Fruit fly (Drosophila melanogaster) whole organism, prepupa: ENCODE measurements around the gene CG18661.

Source experiments
- Blimp-1 ChIP-seq: fragments of 200-800 bp; sonication (Bioruptor generic); optimal IDR thresholded peaks from 3 replicates; lab custom pipeline; 2017; ENCODE audit warnings: missing biosample characterization, missing genetic modification characterization, mild to moderate bottlenecking, moderate library complexity, missing genetic modification reagents
- CG10631 ChIP-seq: fragments of 200-800 bp; sonication (Bioruptor generic); optimal IDR thresholded peaks from 2 replicates; lab custom pipeline; 2016; ENCODE audit warnings: missing biosample characterization, missing genetic modification characterization
- CG11762 ChIP-seq: fragments of 200-800 bp; sonication (Bioruptor generic); optimal IDR thresholded peaks from 3 replicates; lab custom pipeline; 2016; ENCODE audit warnings: missing biosample characterization, missing genetic modification characterization; ENCODE audit not compliant: insufficient read depth
- CG11902 ChIP-seq: fragments of 200-800 bp; sonication (Bioruptor generic); optimal IDR thresholded peaks from 3 replicates; lab custom pipeline; 2016; ENCODE audit warnings: missing biosample characterization, missing genetic modification characterization
- CG15336 ChIP-seq: fragments of 200-800 bp; sonication (Bioruptor generic); IDR thresholded peaks from 2 replicates; pipeline ENCODE4 v1.3.6; 2022; ENCODE audit warnings: missing biosample characterization, missing genetic modification characterization
- CG16779 ChIP-seq: fragments of 200-800 bp; sonication (Bioruptor generic); optimal IDR thresholded peaks from 3 replicates; lab custom pipeline; 2017; ENCODE audit warnings: missing biosample characterization, mild to moderate bottlenecking, missing genetic modification characterization
- CG3032 ChIP-seq: fragments of 200-800 bp; optimal IDR thresholded peaks from 2 replicates; lab custom pipeline; 2019; ENCODE audit warnings: missing biosample characterization, mild to moderate bottlenecking, missing genetic modification characterization, moderate library complexity
- CG32006 ChIP-seq: fragments of 200-800 bp; sonication (Bioruptor generic); optimal IDR thresholded peaks from 3 replicates; lab custom pipeline; 2017; ENCODE audit warnings: missing biosample characterization, mild to moderate bottlenecking, missing genetic modification characterization
- CG34406 ChIP-seq: fragments of 200-800 bp; sonication (Bioruptor generic); optimal IDR thresholded peaks from 3 replicates; lab custom pipeline; 2016; ENCODE audit warnings: missing biosample characterization, missing genetic modification characterization
- CG3919 ChIP-seq: fragments of 200-800 bp; sonication (Bioruptor generic); optimal IDR thresholded peaks from 3 replicates; lab custom pipeline; 2016; ENCODE audit warnings: missing biosample characterization, missing genetic modification characterization
- CG6163 ChIP-seq: fragments of 200-800 bp; sonication (Bioruptor generic); IDR thresholded peaks from 3 replicates; pipeline ENCODE4 v1.3.6; 2022; ENCODE audit warnings: missing biosample characterization, missing genetic modification characterization
- CG6276 ChIP-seq: fragments of 200-800 bp; sonication (Bioruptor generic); optimal IDR thresholded peaks from 2 replicates; lab custom pipeline; 2017; ENCODE audit warnings: missing biosample characterization, mild to moderate bottlenecking, missing genetic modification characterization
- CG6792 ChIP-seq: fragments of 200-800 bp; sonication (Bioruptor generic); optimal IDR thresholded peaks from 3 replicates; lab custom pipeline; 2016; ENCODE audit warnings: missing biosample characterization, missing genetic modification characterization
- CG6808 ChIP-seq: fragments of 200-800 bp; sonication (Bioruptor generic); optimal IDR thresholded peaks from 3 replicates; lab custom pipeline; 2017; ENCODE audit warnings: missing biosample characterization, missing genetic modification characterization, mild to moderate bottlenecking, moderate library complexity, missing genetic modification reagents
- CG6854 ChIP-seq: fragments of 200-800 bp; sonication (Bioruptor generic); optimal IDR thresholded peaks from 2 replicates; lab custom pipeline; 2017; ENCODE audit warnings: missing biosample characterization, mild to moderate bottlenecking, missing genetic modification characterization
- CG7368 ChIP-seq: fragments of 200-800 bp; sonication (Bioruptor generic); optimal IDR thresholded peaks from 3 replicates; lab custom pipeline; 2016; ENCODE audit warnings: missing biosample characterization, missing genetic modification characterization
- CG8632 ChIP-seq: fragments of 200-800 bp; sonication (Bioruptor generic); optimal IDR thresholded peaks from 3 replicates; lab custom pipeline; 2016; ENCODE audit warnings: missing biosample characterization, missing genetic modification characterization
- CG9139 ChIP-seq: fragments of 200-800 bp; sonication (Bioruptor generic); optimal IDR thresholded peaks from 3 replicates; lab custom pipeline; 2017; ENCODE audit warnings: missing biosample characterization, mild to moderate bottlenecking, missing genetic modification characterization
- Eip75B ChIP-seq: fragments of 200-800 bp; sonication (Bioruptor generic); optimal IDR thresholded peaks from 3 replicates; lab custom pipeline; 2016; ENCODE audit warnings: missing biosample characterization, missing genetic modification characterization
- Eip78C ChIP-seq: fragments of 200-800 bp; sonication (Bioruptor generic); peaks from one replicate; lab custom pipeline; 2016; ENCODE audit warnings: missing biosample characterization, missing genetic modification characterization
- Eip93F ChIP-seq: fragments of 200-800 bp; sonication (Bioruptor generic); optimal IDR thresholded peaks from 2 replicates; lab custom pipeline; 2016; ENCODE audit warnings: missing biosample characterization, mild to moderate bottlenecking, missing genetic modification characterization
- Ets21C ChIP-seq: fragments of 200-800 bp; sonication (Bioruptor generic); optimal IDR thresholded peaks from 3 replicates; lab custom pipeline; 2016; ENCODE audit warnings: missing biosample characterization, missing genetic modification characterization
- Gug ChIP-seq: fragments of 200-800 bp; sonication (Bioruptor generic); IDR thresholded peaks from 2 replicates; pipeline ENCODE4 v1.3.6; 2022; ENCODE audit warnings: missing biosample characterization, missing genetic modification characterization
- Hr4 ChIP-seq: fragments of 200-800 bp; sonication (Bioruptor generic); optimal IDR thresholded peaks from 3 replicates; lab custom pipeline; 2016; ENCODE audit warnings: missing biosample characterization, missing genetic modification characterization
- Lpt ChIP-seq: fragments of 200-800 bp; sonication (Bioruptor generic); optimal IDR thresholded peaks from 3 replicates; lab custom pipeline; 2016; ENCODE audit warnings: missing biosample characterization, missing genetic modification characterization
- Met ChIP-seq: fragments of 200-800 bp; sonication (Bioruptor generic); optimal IDR thresholded peaks from 3 replicates; lab custom pipeline; 2016; ENCODE audit warnings: missing biosample characterization, missing genetic modification characterization
- Smox ChIP-seq: fragments of 200-800 bp; sonication (Bioruptor generic); optimal IDR thresholded peaks from 3 replicates; lab custom pipeline; 2016; ENCODE audit warnings: missing biosample characterization, missing genetic modification characterization
- Sox102F ChIP-seq: fragments of 200-800 bp; sonication (Bioruptor generic); optimal IDR thresholded peaks from 2 replicates; lab custom pipeline; 2016; ENCODE audit warnings: missing biosample characterization, mild to moderate bottlenecking, missing genetic modification characterization
- Sox14 ChIP-seq: fragments of 200-800 bp; sonication (Bioruptor generic); optimal IDR thresholded peaks from 3 replicates; lab custom pipeline; 2016; ENCODE audit warnings: missing biosample characterization, missing genetic modification characterization
- achi ChIP-seq: fragments of 200-800 bp; sonication (Bioruptor generic); optimal IDR thresholded peaks from 3 replicates; lab custom pipeline; 2016; ENCODE audit warnings: missing biosample characterization, missing genetic modification characterization
- acj6 ChIP-seq: fragments of 200-800 bp; sonication (Bioruptor generic); optimal IDR thresholded peaks from 3 replicates; lab custom pipeline; 2016; ENCODE audit warnings: missing biosample characterization, missing genetic modification characterization
- dac ChIP-seq: fragments of 200-800 bp; sonication (Bioruptor generic); optimal IDR thresholded peaks from 2 replicates; lab custom pipeline; 2017; ENCODE audit warnings: missing biosample characterization, mild to moderate bottlenecking, missing genetic modification characterization
- dsx ChIP-seq: fragments of 200-800 bp; optimal IDR thresholded peaks from 3 replicates; lab custom pipeline; 2019; ENCODE audit warnings: missing biosample characterization, mild to moderate bottlenecking, missing genetic modification characterization, moderate library complexity; ENCODE audit not compliant: poor library complexity, severe bottlenecking
- eg ChIP-seq: fragments of 200-800 bp; sonication (Bioruptor generic); IDR thresholded peaks from 3 replicates; pipeline ENCODE4 v1.3.6; 2022; ENCODE audit warnings: missing biosample characterization, missing genetic modification characterization
- esn ChIP-seq: fragments of 200-800 bp; sonication (Bioruptor generic); optimal IDR thresholded peaks from 2 replicates; lab custom pipeline; 2016; ENCODE audit warnings: missing biosample characterization, mild to moderate bottlenecking, missing genetic modification characterization, moderate library complexity
- fd59A ChIP-seq: fragments of 200-800 bp; sonication (Bioruptor generic); optimal IDR thresholded peaks from 2 replicates; lab custom pipeline; 2017; ENCODE audit warnings: missing biosample characterization, mild to moderate bottlenecking, missing genetic modification characterization, missing genetic modification reagents
- fd85E ChIP-seq: fragments of 200-800 bp; sonication (Bioruptor generic); optimal IDR thresholded peaks from 3 replicates; lab custom pipeline; 2016; ENCODE audit warnings: missing biosample characterization, missing genetic modification characterization
- fkh ChIP-seq: fragments of 200-800 bp; sonication (Bioruptor generic); optimal IDR thresholded peaks from 3 replicates; lab custom pipeline; 2017; ENCODE audit warnings: missing biosample characterization, mild to moderate bottlenecking, missing genetic modification characterization, moderate library complexity
- net ChIP-seq: fragments of 200-800 bp; sonication (Bioruptor generic); optimal IDR thresholded peaks from 3 replicates; lab custom pipeline; 2016; ENCODE audit warnings: missing biosample characterization, missing genetic modification characterization
- pdm3 ChIP-seq: fragments of 200-800 bp; sonication (Bioruptor generic); optimal IDR thresholded peaks from 3 replicates; lab custom pipeline; 2016; ENCODE audit warnings: missing biosample characterization, missing genetic modification characterization
- spab ChIP-seq: fragments of 200-800 bp; sonication (Bioruptor generic); optimal IDR thresholded peaks from 2 replicates; lab custom pipeline; 2017; ENCODE audit warnings: missing biosample characterization, mild to moderate bottlenecking, missing genetic modification characterization, missing genetic modification reagents
- ss ChIP-seq, 2 experiments: fragments of 200-800 bp; sonication (Bioruptor generic); optimal IDR thresholded peaks; 2 replicates in 1 of 2; 3 replicates in 1 of 2; lab custom pipeline; 2017 to 2018; ENCODE audit warnings: mild to moderate bottlenecking in 2 of 2, missing biosample characterization in 2 of 2, missing genetic modification characterization in 2 of 2, moderate library complexity in 1 of 2
- svp ChIP-seq: fragments of 200-800 bp; sonication (Bioruptor generic); peaks from one replicate; lab custom pipeline; 2016; ENCODE audit warnings: missing biosample characterization, missing genetic modification characterization
- topi ChIP-seq: fragments of 200-800 bp; sonication (Bioruptor generic); optimal IDR thresholded peaks from 3 replicates; lab custom pipeline; 2016; ENCODE audit warnings: missing biosample characterization, missing genetic modification characterization
- vri ChIP-seq: fragments of 200-800 bp; sonication (Bioruptor generic); optimal IDR thresholded peaks from 3 replicates; lab custom pipeline; 2016; ENCODE audit warnings: missing biosample characterization, mild to moderate bottlenecking, missing genetic modification characterization

CG18661 gene

DNA sequence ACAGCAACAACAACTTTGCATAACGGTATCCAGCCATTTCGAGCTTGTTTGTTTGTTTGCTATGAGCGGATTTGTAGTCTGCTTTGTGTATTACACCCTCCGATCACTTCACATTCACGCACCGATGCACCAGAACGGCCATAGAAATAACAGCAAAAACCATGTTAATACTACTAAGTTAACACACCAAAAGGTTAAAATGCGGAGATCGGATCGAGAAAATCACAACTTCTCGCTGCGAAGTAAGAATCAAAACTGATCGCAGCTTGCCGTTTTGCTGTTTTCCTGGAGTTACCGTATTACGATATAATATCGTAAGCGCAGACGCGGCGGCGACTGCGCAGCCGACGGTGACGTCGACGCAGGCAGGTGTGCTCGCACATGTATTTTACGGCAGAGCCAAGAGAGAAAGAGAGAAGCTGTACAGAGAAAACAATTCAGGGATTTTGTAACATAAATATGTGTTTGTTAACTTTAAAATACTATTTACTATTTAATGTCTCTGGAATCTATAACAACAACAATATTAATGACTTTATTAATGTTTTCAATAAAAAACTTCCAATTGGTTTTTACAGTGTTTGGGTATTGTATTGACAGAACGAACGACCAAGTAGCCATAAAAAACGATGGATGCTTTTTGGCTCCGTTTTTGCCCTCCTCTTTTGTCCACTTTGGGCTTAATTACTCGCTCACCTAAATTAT lies 12.6 kb upstream of the CG18661 start, which contains the start of gene CG13101 (continued):
- TF ChIP-seq CG3919 (peak; percentile 98), fd85E (GFP tag; lab: Kevin White, UChicago) (peak; percentile 77), topi (GFP tag; lab: Kevin White, UChicago) (peak; percentile 97), Eip78C (GFP tag; lab: Kevin White, UChicago) (peak; percentile 99), dsx (GFP tag; lab: Kevin White, UChicago) (peak; percentile 94), eg (GFP tag; lab: Robert Waterston, UW) (peak; percentile 98), vri (GFP tag; lab: Kevin White, UChicago) (peak; percentile 95), CG6854 (GFP tag; lab: Kevin White, UChicago) (no peak), spab (GFP tag; lab: Kevin White, UChicago) (peak; percentile 91), pdm3 (GFP tag; lab: Kevin White, UChicago) (peak; percentile 96), Sox14 (GFP tag; lab: Kevin White, UChicago) (peak; percentile 94), Eip75B (GFP tag; lab: Kevin White, UChicago) (peak; percentile 91), CG6808 (GFP tag; lab: Kevin White, UChicago) (peak; percentile 88), Met (peak; percentile 96), Blimp-1 (GFP tag; lab: Kevin White, UChicago) (peak; percentile 88), dac (GFP tag; lab: Kevin White, UChicago) (peak; percentile 57), acj6 (GFP tag; lab: Kevin White, UChicago) (peak; percentile 95), Eip93F (GFP tag; lab: Kevin White, UChicago) (peak; percentile 72), CG15336 (GFP tag; lab: Robert Waterston, UW) (peak; percentile 98), CG10631 (GFP tag; lab: Kevin White, UChicago) (peak; percentile 95), CG11762 (peak; percentile 94), achi (GFP tag; lab: Kevin White, UChicago) (peak; percentile 96), Hr4 (peak; percentile 83), CG11902 (GFP tag; lab: Kevin White, UChicago) (peak; percentile 86), Ets21C (GFP tag; lab: Kevin White, UChicago) (peak; percentile 90), Sox102F (GFP tag; lab: Kevin White, UChicago) (peak; percentile 94), esn (GFP tag; lab: Kevin White, UChicago) (peak; percentile 98), CG32006 (GFP tag; lab: Kevin White, UChicago) (peak; percentile 94), Gug (GFP tag; lab: Robert Waterston, UW) (peak; percentile 95), Lpt (peak; percentile 92), CG6792 (GFP tag; lab: Kevin White, UChicago) (peak; percentile 96)

- no peak for TF ChIP-seq CG6276 (GFP tag; lab: Kevin White, UChicago)
- peak; percentile 92 for TF ChIP-seq dsx (GFP tag; lab: Kevin White, UChicago)
- peak; percentile 82 for TF ChIP-seq svp (GFP tag; lab: Kevin White, UChicago)
- no peak for TF ChIP-seq CG34406
These were observed 10.0 kb upstream of the CG18661 start for dm6 chr2L:8987251-8987937.

dm6 chr2L:8989037-8989591 lies 8.3 kb upstream of the CG18661 start, which contains the start of gene rost:
Gene rost, minus strand, starts transcription at chr2L:8989539.
- TF ChIP-seq CG34406 (no peak), CG9139 (peak; percentile 27), fkh (GFP tag; lab: Kevin White, UChicago) (no peak), CG6792 (GFP tag; lab: Kevin White, UChicago) (no peak), CG6163 (no peak), CG3032 (tag; lab: Kevin White, UChicago) (no peak), CG16779 (no peak), esn (GFP tag; lab: Kevin White, UChicago) (peak; percentile 17), svp (GFP tag; lab: Kevin White, UChicago) (peak; percentile 86), ss (GFP tag; optimal IDR thresholded peaks at IDR 0.05; lab: Kevin White, UChicago) (peak in 1 of 2 experiments; percentile 59), Smox (no peak), net (GFP tag; lab: Kevin White, UChicago) (no peak), Ets21C (GFP tag; lab: Kevin White, UChicago) (no peak), CG7368 (GFP tag; lab: Kevin White, UChicago) (no peak), fd59A (no peak), vri (GFP tag; lab: Kevin White, UChicago) (peak; percentile 77), Eip78C (GFP tag; lab: Kevin White, UChicago) (peak; percentile 67), Sox102F (GFP tag; lab: Kevin White, UChicago) (peak; percentile 26), CG8632 (GFP tag; lab: Kevin White, UChicago) (peak; percentile 6)
